Fruit fly (Drosophila melanogaster) whole organism, embryonic: ENCODE measurements around the gene CG2256.

Source experiments
- CG1603 ChIP-seq: fragments of 200-800 bp; sonication (Bioruptor generic); optimal IDR thresholded peaks from 2 replicates; lab custom pipeline; 2019; ENCODE audit warnings: missing biosample characterization, mild to moderate bottlenecking, missing genetic modification characterization, moderate library complexity
- CG4404 ChIP-seq: fragments of 200-800 bp; sonication (Bioruptor generic); IDR thresholded peaks from 2 replicates; pipeline ENCODE4 v1.3.6; 2022; ENCODE audit warnings: missing biosample characterization, missing genetic modification characterization
- zf30C ChIP-seq: fragments of 200-800 bp; sonication (Bioruptor generic); optimal IDR thresholded peaks from 3 replicates; lab custom pipeline; 2018; ENCODE audit warnings: missing biosample characterization, mild to moderate bottlenecking, missing genetic modification characterization

dm6 chrX:8091017-8091620 lies 4.1 kb upstream of the CG2256 start:
- TF ChIP-seq CG4404 (GFP tag; lab: Robert Waterston, UW) (peak; percentile 87), CG1603 (tag; lab: Kevin White, UChicago) (peak; percentile 95), zf30C (no peak)
